Fruit fly (Drosophila melanogaster) S2 (cell line): Measurements from ENCODE around the gene stai.

Source experiments
- CG8478 ChIP-seq: fragments of >200 bp; optimal IDR thresholded peaks from 2 replicates; lab custom pipeline; 2018
- CTCF ChIP-seq, 2 experiments: fragments of >200 bp; optimal IDR thresholded peaks; 2 replicates each; lab custom pipeline; 2018

DNA sequence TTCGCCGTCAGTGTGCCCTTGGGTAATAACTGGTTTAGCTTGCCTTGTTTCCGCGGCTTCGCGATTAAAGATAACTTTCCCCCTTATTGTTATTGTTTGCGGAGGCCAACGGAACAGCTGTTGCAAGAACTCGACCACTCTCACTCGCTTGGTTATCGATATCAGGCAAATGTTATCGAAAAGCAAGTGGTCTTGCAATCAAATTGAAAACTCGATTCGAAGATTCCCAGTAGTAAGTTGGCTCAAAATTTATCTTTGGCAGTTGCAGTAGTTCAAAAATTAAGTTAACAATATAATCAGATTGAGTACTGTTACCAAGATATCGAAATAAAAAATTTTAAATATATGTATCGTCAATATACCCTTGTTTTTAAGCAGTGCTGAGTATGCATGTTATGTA, 34.4 kb upstream of the stai start, which contains the start of the genes Fbw5 and CG9147:
- TF ChIP-seq CG8478 (lab: Kevin White, UChicago) (no peak), CTCF (optimal IDR thresholded peaks at IDR 0.05; lab: Kevin White, UChicago) (no peak)
